Worm (Caenorhabditis elegans): ENCODE measurements around the gene hlb-1.

DNA sequence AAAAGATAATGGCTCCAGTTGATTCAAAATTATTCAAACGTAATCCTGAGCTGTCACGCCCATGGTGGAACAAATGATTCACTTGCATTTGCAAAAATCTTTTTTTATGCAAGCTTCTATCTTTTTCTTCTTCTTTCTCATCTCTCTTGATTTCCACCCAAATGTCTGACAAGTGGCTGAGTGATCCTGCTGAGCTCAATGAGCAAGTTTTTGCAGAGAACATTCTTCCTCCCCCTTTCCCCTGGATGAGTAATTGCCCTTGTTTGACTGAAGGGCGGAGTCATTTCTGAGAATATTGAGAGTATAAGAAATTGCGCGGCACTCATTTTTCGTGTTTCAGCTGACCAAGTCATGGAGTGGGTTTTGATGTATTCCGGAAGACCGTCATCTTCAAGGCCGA is 41.3 kb downstream of the hlb-1 start, which contains the start of gene M03B6.1:
- no peak for TF ChIP-seq blmp-1 (tag; optimal IDR thresholded peaks at IDR 0.05)
- TF ChIP-seq elt-3 (tag; optimal IDR thresholded peaks at IDR 0.05): no peak
- TF ChIP-seq nhr-237 (tag; optimal IDR thresholded peaks at IDR 0.05): no peak
- no peak for TF ChIP-seq ces-1 (GFP tag; optimal IDR thresholded peaks at IDR 0.05)
- TF ChIP-seq pha-4 (tag; optimal IDR thresholded peaks at IDR 0.05): no peak
- no peak for TF ChIP-seq ztf-11 (tag; optimal IDR thresholded peaks at IDR 0.05)
- TF ChIP-seq snpc-4 (tag; optimal IDR thresholded peaks at IDR 0.05): no peak
- no peak for TF ChIP-seq lin-13 (tag; optimal IDR thresholded peaks at IDR 0.05)
- no peak for TF ChIP-seq elt-1 (tag; optimal IDR thresholded peaks at IDR 0.05; ENCODE audit: borderline replicate concordance, insufficient read depth)
- no peak for TF ChIP-seq unc-120 (tag; optimal IDR thresholded peaks at IDR 0.05; ENCODE audit: poor library complexity, severe bottlenecking)
- no peak for TF ChIP-seq cnd-1 (tag; optimal IDR thresholded peaks at IDR 0.05)
- TF ChIP-seq ham-2 (GFP tag; optimal IDR thresholded peaks at IDR 0.05): no peak

Measured in whole organism, mixed stage, embryonic.